Fruit fly (Drosophila melanogaster): ENCODE measurements around the gene CG11658.

CG11658 gene

DNA sequence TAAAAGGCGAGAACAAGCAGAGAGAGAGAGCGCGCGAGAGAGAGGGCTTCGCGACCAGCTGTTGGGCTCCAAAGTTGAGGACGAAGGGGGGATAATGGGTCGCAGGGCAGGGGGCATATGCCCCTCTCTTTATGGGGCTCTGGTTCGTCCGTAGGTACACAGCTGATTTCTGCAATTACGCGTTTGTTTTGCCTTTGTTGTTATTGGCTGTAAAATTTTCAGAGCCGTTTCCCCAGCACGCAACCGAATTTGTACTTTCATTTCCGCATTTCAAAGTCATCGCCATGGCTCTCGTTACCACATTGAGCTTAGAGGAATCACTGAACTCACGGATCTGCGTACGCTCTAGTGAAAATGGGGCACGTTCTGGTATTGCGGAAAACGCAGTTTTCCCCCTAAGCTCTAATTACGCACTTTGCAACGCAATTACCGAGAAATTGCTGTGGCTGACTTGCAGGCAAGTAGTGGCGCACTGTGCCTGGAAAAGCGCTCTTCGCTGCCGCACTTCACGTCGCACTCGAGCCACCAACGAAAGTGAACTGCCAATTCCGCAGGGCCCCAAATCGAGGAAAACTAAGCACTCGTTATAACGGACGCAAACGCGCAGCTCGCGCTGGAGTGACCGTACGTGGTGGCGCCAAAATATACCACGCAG is at the start of gene CG11658:
Gene CG11658 (minus strand): TSS at position 576 of the 655 bp plus-strand sequence.
- peak in 1 of 2 experiments; percentile 4 for TF ChIP-seq salr (GFP tag; optimal IDR thresholded peaks at IDR 0.05)
- no peak for TF ChIP-seq CG10669 (GFP tag; optimal IDR thresholded peaks at IDR 0.05)
- TF ChIP-seq CG9139 (GFP tag; optimal IDR thresholded peaks at IDR 0.05), result peak; percentile 33
- no peak for TF ChIP-seq CG8319 (GFP tag; optimal IDR thresholded peaks at IDR 0.05)
- peak; percentile 77 for TF ChIP-seq CG6163 (GFP tag; IDR thresholded peaks at IDR 0.05)
- TF ChIP-seq CG6808 (GFP tag; optimal IDR thresholded peaks at IDR 0.05), result peak; percentile 29
- no peak for TF ChIP-seq dac (GFP tag; optimal IDR thresholded peaks at IDR 0.05)
- TF ChIP-seq Eip78C (GFP tag), result peak; percentile 40
- no peak for TF ChIP-seq Gug (GFP tag; IDR thresholded peaks at IDR 0.05)
- peak; percentile 48; the same call in 2 of the 3 replicates for TF ChIP-seq CG8119 (GFP tag; IDR thresholded peaks at IDR 0.05)
- peak; percentile 57 for TF ChIP-seq CG16779 (tag; optimal IDR thresholded peaks at IDR 0.05)
- TF ChIP-seq CG32006 (GFP tag; optimal IDR thresholded peaks at IDR 0.05), result no peak
- peak; percentile 6 for TF ChIP-seq fd85E (GFP tag; optimal IDR thresholded peaks at IDR 0.05)
- no peak for TF ChIP-seq CG34406 (GFP tag; optimal IDR thresholded peaks at IDR 0.05)
- TF ChIP-seq fd59A (GFP tag; optimal IDR thresholded peaks at IDR 0.05), result no peak
- TF ChIP-seq ss (GFP tag; optimal IDR thresholded peaks at IDR 0.05), result peak; percentile 64 to 85
- TF ChIP-seq fkh (GFP tag; optimal IDR thresholded peaks at IDR 0.05), result peak; percentile 39
- TF ChIP-seq dsx (GFP tag; optimal IDR thresholded peaks at IDR 0.05; ENCODE audit: poor library complexity, severe bottlenecking), result peak; percentile 11
- peak; percentile 68; the same call in 2 of the 3 replicates for TF ChIP-seq eg (GFP tag; IDR thresholded peaks at IDR 0.05)
- peak; percentile 39 for TF ChIP-seq Ets96B (tag; optimal IDR thresholded peaks at IDR 0.05)
- no peak for TF ChIP-seq Sox15 (GFP tag; optimal IDR thresholded peaks at IDR 0.05)
- TF ChIP-seq CG15336 (GFP tag; IDR thresholded peaks at IDR 0.05), result peak; percentile 60
- peak; percentile 37 for TF ChIP-seq vri (GFP tag; optimal IDR thresholded peaks at IDR 0.05)
- peak; percentile 42 for TF ChIP-seq Lpt (GFP tag; optimal IDR thresholded peaks at IDR 0.05)
- no peak for TF ChIP-seq Hr4 (GFP tag; optimal IDR thresholded peaks at IDR 0.05)
- TF ChIP-seq CG6854 (GFP tag; optimal IDR thresholded peaks at IDR 0.05), result peak; percentile 26
- no peak for TF ChIP-seq Eip75B (GFP tag; optimal IDR thresholded peaks at IDR 0.05)
- no peak for TF ChIP-seq OdsH (GFP tag; optimal IDR thresholded peaks at IDR 0.05)
- no peak for TF ChIP-seq Eip93F (GFP tag; optimal IDR thresholded peaks at IDR 0.05)
- peak; percentile 12 for TF ChIP-seq CG6276 (GFP tag; optimal IDR thresholded peaks at IDR 0.05)

- TF ChIP-seq Met (GFP tag; optimal IDR thresholded peaks at IDR 0.05), result no peak
- TF ChIP-seq svp (GFP tag), result no peak
- no peak for TF ChIP-seq CG6163 (GFP tag; IDR thresholded peaks at IDR 0.05)
- TF ChIP-seq Eip78C (GFP tag), result no peak
- TF ChIP-seq CG11294 (GFP tag; IDR thresholded peaks at IDR 0.05), result no peak
- TF ChIP-seq salr (GFP tag; optimal IDR thresholded peaks at IDR 0.05), result no peak
- no peak for TF ChIP-seq CG16779 (tag; optimal IDR thresholded peaks at IDR 0.05)
- TF ChIP-seq CG3919 (GFP tag; optimal IDR thresholded peaks at IDR 0.05), result no peak
- no peak for TF ChIP-seq spab (GFP tag; optimal IDR thresholded peaks at IDR 0.05)
- TF ChIP-seq CG1621 (tag; optimal IDR thresholded peaks at IDR 0.05), result no peak
Observed at dm6 chr3L:11751005-11751404, 42.7 kb upstream of the CG11658 start, which contains the start of gene Gr68a. Gr68a (plus strand) TSS chr3L:11751305.

- TF ChIP-seq CG8632 (GFP tag; optimal IDR thresholded peaks at IDR 0.05) (no peak), CG6163 (GFP tag; IDR thresholded peaks at IDR 0.05) (no peak), Ets96B (tag; optimal IDR thresholded peaks at IDR 0.05) (no peak), CG4318 (GFP tag; optimal IDR thresholded peaks at IDR 0.05) (no peak), spab (GFP tag; optimal IDR thresholded peaks at IDR 0.05) (no peak), Ets21C (GFP tag; optimal IDR thresholded peaks at IDR 0.05) (no peak), Met (GFP tag; optimal IDR thresholded peaks at IDR 0.05) (no peak), dsx (GFP tag; optimal IDR thresholded peaks at IDR 0.05; ENCODE audit: poor library complexity, severe bottlenecking) (no peak), CG34406 (GFP tag; optimal IDR thresholded peaks at IDR 0.05) (no peak), CG31627 (GFP tag; optimal IDR thresholded peaks at IDR 0.05) (no peak), Sox102F (GFP tag; optimal IDR thresholded peaks at IDR 0.05) (no peak)
Observed at dm6 chr3L:11731841-11732240, 23.5 kb upstream of the CG11658 start, which contains the start of gene CG32087. CG32087 (plus strand) TSS chr3L:11732141.
